Fruit fly (Drosophila melanogaster) whole organism, embryonic: ENCODE data around the gene CG5188.

ENCODE experiments used
- ATbp ChIP-seq: fragments of 200-800 bp; sonication (Bioruptor generic); optimal IDR thresholded peaks from 2 replicates; lab custom pipeline; 2017; ENCODE audit warnings: missing biosample characterization, mild to moderate bottlenecking, missing genetic modification characterization, missing genetic modification reagents
- B-H1 ChIP-seq: fragments of 200-800 bp; sonication (Bioruptor generic); IDR thresholded peaks from 3 replicates; pipeline ENCODE4 v1.3.6; 2022; ENCODE audit warnings: missing biosample characterization, missing genetic modification characterization
- Bteb2 ChIP-seq: fragments of 200-800 bp; sonication (Bioruptor generic); optimal IDR thresholded peaks from 2 replicates; lab custom pipeline; 2016; ENCODE audit warnings: missing biosample characterization, missing genetic modification characterization
- CG10209 ChIP-seq: fragments of 200-800 bp; sonication (Bioruptor generic); optimal IDR thresholded peaks from 3 replicates; lab custom pipeline; 2017; ENCODE audit warnings: missing biosample characterization, mild to moderate bottlenecking, missing genetic modification characterization, missing genetic modification reagents
- CG10274 ChIP-seq: fragments of 200-800 bp; sonication (Bioruptor generic); optimal IDR thresholded peaks from 3 replicates; lab custom pipeline; 2017; ENCODE audit warnings: missing biosample characterization, mild to moderate bottlenecking, missing genetic modification characterization
- CG10321 ChIP-seq: fragments of 200-800 bp; sonication (Bioruptor generic); IDR thresholded peaks from 2 replicates; pipeline ENCODE4 v1.3.6; 2022; ENCODE audit warnings: missing biosample characterization, missing genetic modification characterization
- CG10979 ChIP-seq: fragments of 200-800 bp; sonication (Bioruptor generic); optimal IDR thresholded peaks from 2 replicates; lab custom pipeline; 2018; ENCODE audit warnings: missing biosample characterization, mild to moderate bottlenecking, missing genetic modification characterization, moderate library complexity
- CG13894 ChIP-seq: fragments of 200-800 bp; sonication (Bioruptor generic); optimal IDR thresholded peaks from 3 replicates; lab custom pipeline; 2018; ENCODE audit warnings: missing biosample characterization, mild to moderate bottlenecking, missing genetic modification characterization, moderate library complexity
- CG14050 ChIP-seq: fragments of 200-800 bp; sonication (Bioruptor generic); IDR thresholded peaks from 3 replicates; pipeline ENCODE4 v1.3.6; 2022; ENCODE audit warnings: missing biosample characterization, missing genetic modification characterization
- CG17385 ChIP-seq: fragments of 200-800 bp; sonication (Bioruptor generic); optimal IDR thresholded peaks from 3 replicates; lab custom pipeline; 2018; ENCODE audit warnings: missing biosample characterization, mild to moderate bottlenecking, missing genetic modification characterization
- CG17612 ChIP-seq: fragments of 200-800 bp; sonication (Bioruptor generic); IDR thresholded peaks from 2 replicates; pipeline ENCODE4 v1.3.6; 2022; ENCODE audit warnings: missing biosample characterization, missing genetic modification characterization
- CG18476 ChIP-seq: fragments of 200-800 bp; sonication (Bioruptor generic); optimal IDR thresholded peaks from 2 replicates; lab custom pipeline; 2016; ENCODE audit warnings: missing biosample characterization, mild to moderate bottlenecking, missing genetic modification characterization
- CG18764 ChIP-seq: fragments of 200-800 bp; sonication (Bioruptor generic); optimal IDR thresholded peaks from 3 replicates; lab custom pipeline; 2016; ENCODE audit warnings: missing biosample characterization, missing genetic modification characterization
- CG34422 ChIP-seq: fragments of 200-800 bp; sonication (Bioruptor generic); IDR thresholded peaks from 3 replicates; pipeline ENCODE4 v1.3.6; 2022; ENCODE audit warnings: missing biosample characterization, missing genetic modification characterization
- CG3726 ChIP-seq: fragments of 200-800 bp; sonication (Bioruptor generic); IDR thresholded peaks from 3 replicates; pipeline ENCODE4, ENCODE4 v1.3.6; 2022; ENCODE audit warnings: missing biosample characterization, missing genetic modification characterization
- CG4404 ChIP-seq: fragments of 200-800 bp; sonication (Bioruptor generic); IDR thresholded peaks from 2 replicates; pipeline ENCODE4 v1.3.6; 2022; ENCODE audit warnings: missing biosample characterization, missing genetic modification characterization
- CG6654 ChIP-seq: fragments of 200-800 bp; sonication (Bioruptor generic); optimal IDR thresholded peaks from 2 replicates; lab custom pipeline; 2017; ENCODE audit warnings: missing biosample characterization, mild to moderate bottlenecking, missing genetic modification characterization
- CG6689 ChIP-seq: fragments of 200-800 bp; sonication (Bioruptor generic); IDR thresholded peaks from 2 replicates; pipeline ENCODE4 v1.3.6; 2022; ENCODE audit warnings: missing biosample characterization, missing genetic modification characterization
- CG7556 ChIP-seq: fragments of 200-800 bp; sonication (Bioruptor generic); optimal IDR thresholded peaks from 2 replicates; lab custom pipeline; 2017; ENCODE audit warnings: missing biosample characterization, mild to moderate bottlenecking, missing genetic modification characterization
- CG9437 ChIP-seq: fragments of 200-800 bp; sonication (Bioruptor generic); optimal IDR thresholded peaks from 2 replicates; lab custom pipeline; 2018; ENCODE audit warnings: missing biosample characterization, mild to moderate bottlenecking, missing genetic modification characterization
- CG9817 ChIP-seq: fragments of 200-800 bp; sonication (Bioruptor generic); optimal IDR thresholded peaks from 2 replicates; lab custom pipeline; 2018; ENCODE audit warnings: missing biosample characterization, mild to moderate bottlenecking, missing genetic modification characterization, moderate library complexity
- D19A ChIP-seq: fragments of 200-800 bp; optimal IDR thresholded peaks from 3 replicates; lab custom pipeline; 2019; ENCODE audit warnings: missing biosample characterization, mild to moderate bottlenecking, missing genetic modification characterization, moderate library complexity
- Dip3 ChIP-seq: fragments of 200-800 bp; sonication (Bioruptor generic); optimal IDR thresholded peaks from 3 replicates; lab custom pipeline; 2016; ENCODE audit warnings: missing biosample characterization, missing genetic modification characterization
- HmgD ChIP-seq: fragments of 200-800 bp; sonication (Bioruptor generic); optimal IDR thresholded peaks from 3 replicates; lab custom pipeline; 2016; ENCODE audit warnings: missing biosample characterization, missing genetic modification characterization
- Hr39 ChIP-seq: fragments of >200 bp; optimal IDR thresholded peaks from 2 replicates; lab custom pipeline; 2017
- Lhr ChIP-seq: fragments of 200-800 bp; sonication (Bioruptor generic); optimal IDR thresholded peaks from 3 replicates; lab custom pipeline; 2017; ENCODE audit warnings: mild to moderate bottlenecking, missing biosample characterization, missing genetic modification reagents, missing genetic modification characterization
- MESR4 ChIP-seq: fragments of 200-800 bp; sonication (Bioruptor generic); optimal IDR thresholded peaks from 2 replicates; lab custom pipeline; 2018; ENCODE audit warnings: missing biosample characterization, mild to moderate bottlenecking, missing genetic modification characterization, moderate library complexity
- Max ChIP-seq: fragments of 200-800 bp; sonication (Bioruptor generic); optimal IDR thresholded peaks from 2 replicates; lab custom pipeline; 2016; ENCODE audit warnings: missing biosample characterization, mild to moderate bottlenecking, missing genetic modification characterization
- Mrtf ChIP-seq: fragments of 200-800 bp; sonication (Bioruptor generic); IDR thresholded peaks from 3 replicates; pipeline ENCODE4 v1.3.6; 2022; ENCODE audit warnings: missing biosample characterization, missing genetic modification characterization
- Neu2 ChIP-seq: fragments of 200-800 bp; sonication (Bioruptor generic); optimal IDR thresholded peaks from 3 replicates; lab custom pipeline; 2016; ENCODE audit warnings: missing biosample characterization, missing genetic modification characterization, borderline replicate concordance
- Oaz ChIP-seq: fragments of 200-800 bp; sonication (Bioruptor generic); IDR thresholded peaks from 2 replicates; pipeline ENCODE4 v1.3.6; 2022; ENCODE audit warnings: missing biosample characterization, missing genetic modification characterization
- Sox100B ChIP-seq: fragments of 200-800 bp; sonication (Bioruptor generic); optimal IDR thresholded peaks from 3 replicates; lab custom pipeline; 2018; ENCODE audit warnings: missing biosample characterization, mild to moderate bottlenecking, missing genetic modification characterization
- Spps ChIP-seq: fragments of 200-800 bp; sonication (Bioruptor generic); optimal IDR thresholded peaks from 2 replicates; lab custom pipeline; 2018; ENCODE audit warnings: missing biosample characterization, mild to moderate bottlenecking, missing genetic modification characterization
- ap ChIP-seq: fragments of 200-800 bp; sonication (Bioruptor generic); IDR thresholded peaks from 2 replicates; pipeline ENCODE4 v1.3.6; 2022; ENCODE audit warnings: missing biosample characterization, missing genetic modification characterization
- bsh ChIP-seq, 2 experiments: fragments of 200-800 bp; sonication (Bioruptor generic); optimal IDR thresholded peaks; 2 replicates each; lab custom pipeline; 2017 to 2018; ENCODE audit warnings: mild to moderate bottlenecking in 2 of 2, missing biosample characterization in 2 of 2, missing genetic modification characterization in 2 of 2, moderate library complexity in 1 of 2
- chm ChIP-seq: fragments of 200-800 bp; sonication (Bioruptor generic); IDR thresholded peaks from 2 replicates; pipeline ENCODE4 v1.3.6; 2022; ENCODE audit warnings: missing biosample characterization, missing genetic modification characterization
- eyg ChIP-seq: fragments of 200-800 bp; sonication (Bioruptor generic); optimal IDR thresholded peaks from 3 replicates; lab custom pipeline; 2016; ENCODE audit warnings: missing biosample characterization, missing genetic modification characterization
- fd102C ChIP-seq: fragments of 200-800 bp; sonication (Bioruptor generic); optimal IDR thresholded peaks from 2 replicates; lab custom pipeline; 2018; ENCODE audit warnings: missing biosample characterization, mild to moderate bottlenecking, missing genetic modification characterization, moderate library complexity
- fd96Cb ChIP-seq: fragments of 200-800 bp; sonication (Bioruptor generic); optimal IDR thresholded peaks from 2 replicates; lab custom pipeline; 2018; ENCODE audit warnings: missing biosample characterization, mild to moderate bottlenecking, missing genetic modification characterization, moderate library complexity
- grau ChIP-seq: fragments of 200-800 bp; optimal IDR thresholded peaks from 3 replicates; lab custom pipeline; 2019; ENCODE audit warnings: missing biosample characterization, mild to moderate bottlenecking, missing genetic modification characterization, moderate library complexity
- grn ChIP-seq: fragments of 200-800 bp; sonication (Bioruptor generic); optimal IDR thresholded peaks from 3 replicates; lab custom pipeline; 2017; ENCODE audit warnings: missing biosample characterization, missing genetic modification characterization
- hth ChIP-seq: fragments of >200 bp; optimal IDR thresholded peaks from 2 replicates; lab custom pipeline; 2017; ENCODE audit warnings: inconsistent platforms
- kay ChIP-seq: fragments of 200-800 bp; sonication (Bioruptor generic); optimal IDR thresholded peaks from 2 replicates; lab custom pipeline; 2016; ENCODE audit warnings: missing biosample characterization, missing genetic modification characterization
- lov ChIP-seq, 2 experiments: fragments of 200-800 bp in 1 of 2; fragments of >200 bp in 1 of 2; sonication (Bioruptor generic) in 1 of 2; IDR thresholded peaks in 1 of 2; optimal IDR thresholded peaks in 1 of 2; 2 replicates in 1 of 2; 3 replicates in 1 of 2; pipeline versions ENCODE4 v1.3.6 to Lab custom; 2017 to 2022; ENCODE audit warnings: missing biosample characterization in 1 of 2, missing genetic modification characterization in 1 of 2
- nau ChIP-seq: fragments of 200-800 bp; sonication (Bioruptor generic); optimal IDR thresholded peaks from 3 replicates; lab custom pipeline; 2017; ENCODE audit warnings: missing biosample characterization, mild to moderate bottlenecking, missing genetic modification characterization, missing genetic modification reagents
- oc ChIP-seq: fragments of 200-800 bp; sonication (Bioruptor generic); optimal IDR thresholded peaks from 2 replicates; lab custom pipeline; 2018; ENCODE audit warnings: missing biosample characterization, mild to moderate bottlenecking, missing genetic modification characterization, moderate library complexity
- org-1 ChIP-seq: fragments of 200-800 bp; sonication (Bioruptor generic); optimal IDR thresholded peaks from 2 replicates; lab custom pipeline; 2017; ENCODE audit warnings: missing biosample characterization, missing genetic modification characterization
- row ChIP-seq: fragments of 200-800 bp; sonication (Bioruptor generic); IDR thresholded peaks from 3 replicates; pipeline ENCODE4 v1.3.6; 2022; ENCODE audit warnings: missing biosample characterization, missing genetic modification characterization
- sim ChIP-seq: fragments of 200-800 bp; sonication (Bioruptor generic); IDR thresholded peaks from 2 replicates; pipeline ENCODE4 v1.3.6; 2022; ENCODE audit warnings: missing biosample characterization, missing genetic modification characterization
- tin ChIP-seq: fragments of 200-800 bp; sonication (Bioruptor generic); optimal IDR thresholded peaks from 3 replicates; lab custom pipeline; 2016; ENCODE audit warnings: missing biosample characterization, missing genetic modification characterization
- zen2 ChIP-seq: fragments of 200-800 bp; sonication (Bioruptor generic); IDR thresholded peaks from 3 replicates; pipeline ENCODE4 v1.3.6; 2022; ENCODE audit warnings: missing biosample characterization, missing genetic modification characterization; ENCODE audit not compliant: partially characterized antibody

CG5188 gene

dm6 chr2L:10466865-10467270 is 38.2 kb downstream of the CG5188 start (continued):
- TF ChIP-seq B-H1, result peak; percentile 30; the same call in 1 of the 3 replicates
- TF ChIP-seq ATbp (GFP tag; lab: Kevin White, UChicago), result peak; percentile 45
- 0 out of 3 replicates have a peak, but pooled peaks have one; percentile 46 for TF ChIP-seq Mrtf (GFP tag; lab: Robert Waterston, UW)
- TF ChIP-seq tin (GFP tag; lab: Kevin White, UChicago), result peak; percentile 63
- no peak for TF ChIP-seq CG17612 (GFP tag; lab: Robert Waterston, UW)
- peak in 1 of 2 experiments; percentile 52 for TF ChIP-seq bsh (GFP tag; optimal IDR thresholded peaks at IDR 0.05; lab: Kevin White, UChicago)
- peak; percentile 10 for TF ChIP-seq CG9817 (tag; lab: Kevin White, UChicago)
- peak; percentile 64 for TF ChIP-seq D19A (tag; lab: Kevin White, UChicago)
- no peak for TF ChIP-seq HmgD
- TF ChIP-seq CG3726 (GFP tag; lab: Robert Waterston, UW), result no peak
- no peak for TF ChIP-seq Bteb2
- peak; percentile 82 for TF ChIP-seq Sox100B
- peak; percentile 72 for TF ChIP-seq CG9437
- TF ChIP-seq Oaz (GFP tag; lab: Robert Waterston, UW), result peak; percentile 31; the same call in 1 of the 2 replicates
- peak; percentile 80 for TF ChIP-seq CG10979 (tag; lab: Kevin White, UChicago)
- peak; percentile 51 for TF ChIP-seq org-1 (GFP tag; lab: Kevin White, UChicago)
- no peak for TF ChIP-seq chm
- TF ChIP-seq CG18476, result peak; percentile 46
- TF ChIP-seq CG34422, result 0 out of 3 replicates have a peak, but pooled peaks have one; percentile 27
- peak; percentile 58; the same call in 1 of the 2 replicates for TF ChIP-seq CG4404 (GFP tag; lab: Robert Waterston, UW)
- peak; percentile 31; the same call in 1 of the 2 replicates for TF ChIP-seq sim
- TF ChIP-seq nau (GFP tag; lab: Kevin White, UChicago), result peak; percentile 57
- TF ChIP-seq CG6654 (GFP tag; lab: Kevin White, UChicago), result peak; percentile 32
- peak; percentile 17 for TF ChIP-seq CG10209
- no peak for TF ChIP-seq ap (GFP tag; lab: Robert Waterston, UW)
- TF ChIP-seq CG13894 (tag; lab: Kevin White, UChicago), result no peak
- TF ChIP-seq Lhr (GFP tag; lab: Kevin White, UChicago), result peak; percentile 16
- TF ChIP-seq fd96Cb, result peak; percentile 74
- TF ChIP-seq Spps (tag; lab: Kevin White, UChicago), result peak; percentile 57
- no peak for TF ChIP-seq CG10321 (GFP tag; lab: Robert Waterston, UW)
- peak; percentile 52 for TF ChIP-seq grau (tag; lab: Kevin White, UChicago)
- TF ChIP-seq row (GFP tag; lab: Robert Waterston, UW), result peak; percentile 75; the same call in 2 of the 3 replicates
- peak; percentile 16 for TF ChIP-seq eyg (GFP tag; lab: Kevin White, UChicago)
- no peak for TF ChIP-seq lov (optimal IDR thresholded peaks at IDR 0.05; lab: Kevin White, UChicago)
- TF ChIP-seq lov (GFP tag; IDR thresholded peaks at IDR 0.05; lab: Robert Waterston, UW), result 0 out of 3 replicates have a peak, but pooled peaks have one; percentile 54
- TF ChIP-seq CG17385 (GFP tag; lab: Kevin White, UChicago), result peak; percentile 42
- TF ChIP-seq Dip3 (GFP tag; lab: Kevin White, UChicago), result no peak
- TF ChIP-seq Hr39, result no peak
- no peak for TF ChIP-seq Neu2 (GFP tag; lab: Kevin White, UChicago)
- TF ChIP-seq kay (GFP tag; lab: Kevin White, UChicago), result peak; percentile 45
- no peak for TF ChIP-seq CG14050 (GFP tag; lab: Robert Waterston, UW)
- no peak for TF ChIP-seq oc (tag; lab: Kevin White, UChicago)
- no peak for TF ChIP-seq zen2
- peak; percentile 58 for TF ChIP-seq Max
- TF ChIP-seq MESR4, result no peak
- no peak for TF ChIP-seq fd102C (GFP tag; lab: Kevin White, UChicago)
- no peak for TF ChIP-seq grn
- TF ChIP-seq CG10274 (GFP tag; lab: Kevin White, UChicago), result peak; percentile 28
- TF ChIP-seq CG7556 (GFP tag; lab: Kevin White, UChicago), result peak; percentile 69
- TF ChIP-seq hth (lab: Kevin White, UChicago), result no peak
- TF ChIP-seq CG6689 (GFP tag; lab: Robert Waterston, UW), result peak; percentile 84
- peak; percentile 1 for TF ChIP-seq CG18764 (GFP tag; lab: Kevin White, UChicago)
